Worm (Caenorhabditis elegans): ENCODE results near the gene srh-30.

srh-30 gene

DNA sequence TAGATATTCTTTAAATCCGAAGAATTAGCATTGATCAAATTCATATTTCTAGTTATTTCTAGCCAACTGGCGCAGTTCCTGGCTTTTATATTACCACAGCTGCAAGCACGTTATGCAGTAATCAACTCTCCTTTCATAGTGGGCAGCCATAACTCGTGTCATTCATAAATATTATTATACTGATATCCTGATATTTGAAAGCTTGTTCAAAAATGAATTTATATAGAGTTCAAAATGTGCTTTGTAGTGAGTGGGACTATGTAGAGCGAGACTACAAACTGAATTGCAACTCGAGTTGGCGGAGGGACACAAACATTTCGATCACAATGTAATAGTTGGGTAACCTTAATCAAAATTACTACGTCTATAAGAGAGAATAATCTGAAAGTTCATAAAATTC is at the start of gene srh-30:
TSS of gene srh-30 (minus strand) at position 101 of the 400 bp plus-strand sequence.
- TF ChIP-seq eor-1 (tag; optimal IDR thresholded peaks at IDR 0.05) = no peak
- no peak for TF ChIP-seq nhr-12 (tag; optimal IDR thresholded peaks at IDR 0.05)
- no peak for TF ChIP-seq nhr-76 (tag; optimal IDR thresholded peaks at IDR 0.05)
- no peak for TF ChIP-seq unc-62 (GFP tag; optimal IDR thresholded peaks at IDR 0.05)
- TF ChIP-seq egl-5 (tag; optimal IDR thresholded peaks at IDR 0.05) = no peak
- TF ChIP-seq nhr-43 (tag; optimal IDR thresholded peaks at IDR 0.05; ENCODE audit: poor library complexity, severe bottlenecking) = no peak
- TF ChIP-seq mdl-1 (tag; optimal IDR thresholded peaks at IDR 0.05) = no peak

- TF ChIP-seq tbx-2 (tag; optimal IDR thresholded peaks at IDR 0.05) = no peak
- no peak for TF ChIP-seq R02D3.7 (tag; optimal IDR thresholded peaks at IDR 0.05)
- TF ChIP-seq aly-2 (tag; optimal IDR thresholded peaks at IDR 0.05) = no peak
- no peak for TF ChIP-seq ceh-16 (tag; optimal IDR thresholded peaks at IDR 0.05)
- no peak for TF ChIP-seq nhr-43 (tag; optimal IDR thresholded peaks at IDR 0.05; ENCODE audit: poor library complexity, severe bottlenecking)
- no peak for TF ChIP-seq unc-39 (tag; optimal IDR thresholded peaks at IDR 0.05)
- TF ChIP-seq nhr-12 (tag; optimal IDR thresholded peaks at IDR 0.05) = no peak
- no peak for TF ChIP-seq lin-39 (tag; optimal IDR thresholded peaks at IDR 0.05)
- TF ChIP-seq daf-12 (tag; optimal IDR thresholded peaks at IDR 0.05) = no peak
- TF ChIP-seq pha-4 (tag; optimal IDR thresholded peaks at IDR 0.05) = no peak
- TF ChIP-seq egl-27 (tag; optimal IDR thresholded peaks at IDR 0.05) = no peak
- TF ChIP-seq egl-5 (tag; optimal IDR thresholded peaks at IDR 0.05) = no peak
- TF ChIP-seq snpc-4 (tag; optimal IDR thresholded peaks at IDR 0.05) = no peak
- TF ChIP-seq elt-3 (tag; optimal IDR thresholded peaks at IDR 0.05) = no peak
- no peak for TF ChIP-seq pqm-1 (tag; optimal IDR thresholded peaks at IDR 0.05)
- TF ChIP-seq ama-1 (optimal IDR thresholded peaks at IDR 0.05) = no peak
- TF ChIP-seq nhr-11 (tag; optimal IDR thresholded peaks at IDR 0.05) = no peak
Observed at ce11 chrV:6819812-6820211, 48.3 kb upstream of the srh-30 start, which contains the start of gene dmsr-13. TSS of gene dmsr-13 (minus strand) at chrV:6819912.

ce11 chrV:6817184-6817583 is 45.6 kb upstream of the srh-30 start, which contains the start of gene dmsr-14:
TSS of gene dmsr-14 (minus strand) at chrV:6817284.
- TF ChIP-seq lsy-12 (tag; optimal IDR thresholded peaks at IDR 0.05) (no peak), fos-1 (tag; optimal IDR thresholded peaks at IDR 0.05) (no peak)

DNA sequence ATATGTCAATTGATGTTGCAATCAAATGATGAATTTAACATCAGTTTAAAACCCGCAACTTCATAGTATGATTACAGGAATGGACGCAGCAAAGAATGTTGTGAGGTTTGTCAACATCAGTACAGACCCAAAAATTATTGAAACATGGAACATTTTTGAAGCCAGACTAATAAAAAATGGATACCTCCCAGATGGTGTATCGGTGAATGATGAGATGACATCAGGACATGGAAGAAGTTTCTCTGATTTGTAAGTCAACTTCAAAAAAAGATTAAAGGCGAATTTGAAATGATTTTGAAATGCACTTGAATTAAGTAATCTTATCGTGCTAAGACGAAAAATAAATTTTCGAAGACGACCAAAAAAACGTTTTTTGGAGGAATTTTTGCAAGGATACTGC is 42.3 kb upstream of the srh-30 start:
- TF ChIP-seq egl-5 (tag; optimal IDR thresholded peaks at IDR 0.05) (no peak), skn-1 (tag; optimal IDR thresholded peaks at IDR 0.05) (no peak), nhr-11 (tag; optimal IDR thresholded peaks at IDR 0.05) (no peak)

- peak; percentile 77 for TF ChIP-seq pqm-1 (tag; optimal IDR thresholded peaks at IDR 0.05)
- TF ChIP-seq skn-1 (tag; optimal IDR thresholded peaks at IDR 0.05) = no peak
- peak; percentile 77 for TF ChIP-seq elt-2 (tag; optimal IDR thresholded peaks at IDR 0.05)
- no peak for TF ChIP-seq fkh-10 (GFP tag; optimal IDR thresholded peaks at IDR 0.05)
- TF ChIP-seq lsy-12 (tag; optimal IDR thresholded peaks at IDR 0.05) = no peak
Observed at ce11 chrV:6811863-6812262, 40.3 kb upstream of the srh-30 start.

- TF ChIP-seq nhr-12 (tag; optimal IDR thresholded peaks at IDR 0.05) (no peak), tbx-2 (tag; optimal IDR thresholded peaks at IDR 0.05) (no peak), egl-27 (tag; optimal IDR thresholded peaks at IDR 0.05) (no peak), elt-2 (tag; optimal IDR thresholded peaks at IDR 0.05) (peak; percentile 54), nhr-76 (tag; optimal IDR thresholded peaks at IDR 0.05) (no peak), pha-4 (tag; optimal IDR thresholded peaks at IDR 0.05) (peak; percentile 11), nhr-23 (tag; optimal IDR thresholded peaks at IDR 0.05) (no peak), elt-3 (tag; optimal IDR thresholded peaks at IDR 0.05) (no peak), lin-39 (tag; optimal IDR thresholded peaks at IDR 0.05) (no peak), mdl-1 (tag; optimal IDR thresholded peaks at IDR 0.05) (no peak), hmg-11 (tag; optimal IDR thresholded peaks at IDR 0.05) (no peak), snpc-4 (tag; optimal IDR thresholded peaks at IDR 0.05) (no peak), nhr-237 (tag; optimal IDR thresholded peaks at IDR 0.05) (no peak), fos-1 (tag; optimal IDR thresholded peaks at IDR 0.05) (no peak), zag-1 (tag; optimal IDR thresholded peaks at IDR 0.05) (no peak), nfya-1 (tag; optimal IDR thresholded peaks at IDR 0.05; ENCODE audit: insufficient read depth) (no peak), pqm-1 (tag; optimal IDR thresholded peaks at IDR 0.05) (peak; percentile 21), fkh-10 (GFP tag; optimal IDR thresholded peaks at IDR 0.05) (no peak), ceh-28 (tag; optimal IDR thresholded peaks at IDR 0.05) (no peak), ceh-82 (tag; optimal IDR thresholded peaks at IDR 0.05) (no peak), ZK546.5 (tag; optimal IDR thresholded peaks at IDR 0.05) (no peak), daf-12 (tag; optimal IDR thresholded peaks at IDR 0.05) (no peak), R02D3.7 (tag; optimal IDR thresholded peaks at IDR 0.05) (no peak)
Observed at ce11 chrV:6810091-6810490, 38.5 kb upstream of the srh-30 start.

All from whole organism, L3 larva.